Worm (Caenorhabditis elegans) whole organism, L4 larva: ENCODE data around the gene F13B6.3.

Experiments
- F26F4.8 ChIP-seq: fragments of 200-800 bp; sonication (Bioruptor generic); conservative IDR thresholded peaks from 2 replicates; pipeline ENCODE4 v1.3.6; 2022; ENCODE audit warnings: missing genetic modification characterization, missing compliant biosample characterization
- Y105C5A.15 ChIP-seq: fragments of 200-800 bp; sonication (Bioruptor generic); IDR thresholded peaks from 2 replicates; pipeline ENCODE4 v1.3.6; 2022; ENCODE audit warnings: missing genetic modification characterization, missing compliant biosample characterization
- ama-1 ChIP-seq: fragments of 150-350 bp; optimal IDR thresholded peaks from 2 replicates; lab custom pipeline; 2014; ENCODE audit warnings: inconsistent platforms, mixed read lengths
- ceh-82 ChIP-seq: sonication (generic microtip); optimal IDR thresholded peaks from 2 replicates; lab custom pipeline; 2017; ENCODE audit warnings: missing biosample characterization, missing genetic modification characterization
- daf-19 ChIP-seq: fragments of 200-800 bp; sonication (Bioruptor generic); conservative IDR thresholded peaks from 2 replicates; pipeline ENCODE4 v1.3.6; 2022; ENCODE audit warnings: missing genetic modification characterization, missing compliant biosample characterization
- dpl-1 ChIP-seq: fragments of 150-350 bp; optimal IDR thresholded peaks from 2 replicates; lab custom pipeline; 2014; ENCODE audit warnings: missing biosample characterization, missing genetic modification reagents, missing genetic modification characterization
- fkh-10 ChIP-seq: fragments of 150-350 bp; optimal IDR thresholded peaks from 2 replicates; lab custom pipeline; 2014; ENCODE audit warnings: missing biosample characterization, missing genetic modification reagents, missing genetic modification characterization
- mes-2 ChIP-seq: sonication (generic microtip); optimal IDR thresholded peaks from 2 replicates; lab custom pipeline; 2016; ENCODE audit warnings: missing genotype, mild to moderate bottlenecking, missing genetic modification characterization, missing compliant biosample characterization; ENCODE audit not compliant: poor library complexity, severe bottlenecking
- mxl-2 ChIP-seq: fragments of 200-800 bp; sonication (Bioruptor generic); conservative IDR thresholded peaks from 2 replicates; pipeline ENCODE4 v1.3.6; 2022; ENCODE audit warnings: missing genetic modification reagents, missing genetic modification characterization, missing compliant biosample characterization
- nhr-28 ChIP-seq: fragments of 150-350 bp; optimal IDR thresholded peaks from 2 replicates; lab custom pipeline; 2014; ENCODE audit warnings: missing biosample characterization, missing genetic modification characterization
- pqm-1 ChIP-seq: sonication (generic microtip); optimal IDR thresholded peaks from 2 replicates; lab custom pipeline; 2017; ENCODE audit warnings: missing biosample characterization, missing genetic modification characterization
- tag-97 ChIP-seq: fragments of 200-800 bp; sonication (Bioruptor generic); IDR thresholded peaks from 2 replicates; pipeline ENCODE4 v1.3.6; 2022; ENCODE audit warnings: missing genetic modification characterization, missing compliant biosample characterization
- zfp-3 ChIP-seq: fragments of 200-800 bp; sonication (Bioruptor generic); conservative IDR thresholded peaks from 2 replicates; pipeline ENCODE4 v1.3.6; 2022; ENCODE audit warnings: missing genetic modification reagents, missing genetic modification characterization, missing compliant biosample characterization
- ztf-11 ChIP-seq: fragments of 150-350 bp; optimal IDR thresholded peaks from 2 replicates; lab custom pipeline; 2014; ENCODE audit warnings: missing biosample characterization, missing genetic modification characterization

DNA sequence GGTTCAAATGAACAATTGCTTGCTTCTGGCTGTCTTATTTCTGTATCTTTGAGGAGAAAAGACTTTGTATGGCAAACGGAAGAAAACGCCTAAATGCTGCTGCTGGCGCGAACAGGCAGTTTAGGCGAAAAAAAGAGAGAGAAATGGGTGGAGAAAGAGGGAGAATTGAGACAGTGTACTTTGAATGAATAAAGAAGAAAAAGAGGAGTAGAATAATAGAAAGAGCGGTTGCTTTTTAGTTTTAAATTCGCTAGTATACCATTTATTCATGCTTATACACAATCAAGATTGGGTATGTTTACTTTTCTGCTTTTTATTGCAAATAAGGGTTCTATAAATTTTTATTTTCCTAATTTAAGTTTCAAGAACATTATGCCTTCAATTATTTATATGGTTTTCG is 26.4 kb downstream of the F13B6.3 start:
- no peak for TF ChIP-seq nhr-28
- no peak for TF ChIP-seq tag-97 (GFP tag; lab: Robert Waterston, UW)
- no peak for TF ChIP-seq ama-1 (lab: Kevin White, UChicago)
- no peak for TF ChIP-seq fkh-10 (GFP tag; lab: Kevin White, UChicago)
- TF ChIP-seq daf-19, result no peak
- TF ChIP-seq zfp-3 (GFP tag; lab: Robert Waterston, UW), result no peak
- TF ChIP-seq F26F4.8, result no peak
- no peak for TF ChIP-seq Y105C5A.15 (GFP tag; lab: Robert Waterston, UW)
- no peak for TF ChIP-seq pqm-1 (tag; lab: Kevin White, UChicago)
- no peak for TF ChIP-seq ztf-11
- no peak for TF ChIP-seq mes-2
- TF ChIP-seq mxl-2 (GFP tag; lab: Robert Waterston, UW), result no peak
- no peak for TF ChIP-seq ceh-82
- TF ChIP-seq dpl-1 (GFP tag; lab: Kevin White, UChicago), result no peak
